Worm (Caenorhabditis elegans) whole organism, L4 larva: ENCODE results near the gene F13E9.19.

ENCODE experiments used
- F44E2.7 ChIP-seq: fragments of 200-800 bp; sonication (Bioruptor generic); IDR thresholded peaks from 2 replicates; pipeline ENCODE4 v2.1.2; 2022; ENCODE audit warnings: missing genetic modification characterization, missing compliant biosample characterization
- F49E8.2 ChIP-seq: sonication (generic microtip); optimal IDR thresholded peaks from 2 replicates; lab custom pipeline; 2016; ENCODE audit warnings: missing compliant biosample characterization, mild to moderate bottlenecking, missing genetic modification characterization, borderline replicate concordance
- R02D3.7 ChIP-seq: fragments of 150-350 bp; sonication (generic microtip); optimal IDR thresholded peaks from 3 replicates; lab custom pipeline; 2014; ENCODE audit warnings: missing biosample characterization, missing genetic modification characterization
- T20F7.1 ChIP-seq: fragments of 200-800 bp; sonication (Bioruptor generic); optimal IDR thresholded peaks from 2 replicates; lab custom pipeline; 2018; ENCODE audit warnings: mild to moderate bottlenecking, missing genetic modification characterization, missing compliant biosample characterization
- T26A8.4 ChIP-seq: fragments of 200-800 bp; sonication (Bioruptor generic); IDR thresholded peaks from 2 replicates; pipeline ENCODE4 v1.3.6; 2022; ENCODE audit warnings: missing genetic modification characterization, missing compliant biosample characterization
- Y105C5A.15 ChIP-seq: fragments of 200-800 bp; sonication (Bioruptor generic); IDR thresholded peaks from 2 replicates; pipeline ENCODE4 v1.3.6; 2022; ENCODE audit warnings: missing genetic modification characterization, missing compliant biosample characterization
- ZK546.5 ChIP-seq, 2 experiments: sonication (generic microtip); optimal IDR thresholded peaks; 2 replicates each; lab custom pipeline; 2017; ENCODE audit warnings: missing biosample characterization in 2 of 2, missing genetic modification characterization in 2 of 2
- aly-2 ChIP-seq: sonication (generic microtip); optimal IDR thresholded peaks from 2 replicates; lab custom pipeline; 2018; ENCODE audit warnings: missing biosample characterization, missing genetic modification characterization
- ceh-32 ChIP-seq: sonication (generic microtip); optimal IDR thresholded peaks from 2 replicates; lab custom pipeline; 2016; ENCODE audit warnings: mild to moderate bottlenecking, missing genetic modification characterization, missing compliant biosample characterization; ENCODE audit not compliant: poor library complexity
- ceh-82 ChIP-seq: sonication (generic microtip); optimal IDR thresholded peaks from 2 replicates; lab custom pipeline; 2017; ENCODE audit warnings: missing biosample characterization, missing genetic modification characterization
- daf-19 ChIP-seq: fragments of 200-800 bp; sonication (Bioruptor generic); conservative IDR thresholded peaks from 2 replicates; pipeline ENCODE4 v1.3.6; 2022; ENCODE audit warnings: missing genetic modification characterization, missing compliant biosample characterization
- daf-8 ChIP-seq: fragments of 200-800 bp; sonication (Bioruptor generic); IDR thresholded peaks from 2 replicates; pipeline ENCODE4 v1.3.6; 2022; ENCODE audit warnings: missing genetic modification characterization, missing compliant biosample characterization
- dmd-8 ChIP-seq: fragments of 200-800 bp; sonication (Bioruptor generic); IDR thresholded peaks from 2 replicates; pipeline ENCODE4 v1.3.6; 2022; ENCODE audit warnings: missing genetic modification characterization, missing compliant biosample characterization
- dpl-1 ChIP-seq: fragments of 150-350 bp; optimal IDR thresholded peaks from 2 replicates; lab custom pipeline; 2014; ENCODE audit warnings: missing biosample characterization, missing genetic modification reagents, missing genetic modification characterization
- dve-1 ChIP-seq: sonication (generic microtip); optimal IDR thresholded peaks from 2 replicates; lab custom pipeline; 2017; ENCODE audit warnings: antibody characterized with exemption, mild to moderate bottlenecking, missing genetic modification characterization, missing compliant biosample characterization; ENCODE audit not compliant: insufficient read depth
- egl-27 ChIP-seq: sonication (generic microtip); optimal IDR thresholded peaks from 3 replicates; lab custom pipeline; 2017; ENCODE audit warnings: missing biosample characterization, missing genetic modification reagents, missing genetic modification characterization
- egl-43 ChIP-seq: fragments of 200-800 bp; sonication (Bioruptor generic); IDR thresholded peaks from 2 replicates; pipeline ENCODE4 v1.3.6; 2022; ENCODE audit warnings: missing genetic modification reagents, missing genetic modification characterization, missing compliant biosample characterization
- fkh-10 ChIP-seq: fragments of 150-350 bp; optimal IDR thresholded peaks from 2 replicates; lab custom pipeline; 2014; ENCODE audit warnings: missing biosample characterization, missing genetic modification reagents, missing genetic modification characterization
- fos-1 ChIP-seq: fragments of 150-350 bp; optimal IDR thresholded peaks from 2 replicates; lab custom pipeline; 2014; ENCODE audit warnings: missing biosample characterization, missing genetic modification characterization
- gei-8 ChIP-seq: fragments of 200-800 bp; sonication (Bioruptor generic); optimal IDR thresholded peaks from 2 replicates; lab custom pipeline; 2018; ENCODE audit warnings: mild to moderate bottlenecking, missing genetic modification characterization, missing compliant biosample characterization
- hlh-11 ChIP-seq: fragments of 200-800 bp; sonication (Bioruptor generic); optimal IDR thresholded peaks from 2 replicates; lab custom pipeline; 2018; ENCODE audit warnings: mild to moderate bottlenecking, missing genetic modification characterization, missing compliant biosample characterization
- hlh-30 ChIP-seq: sonication (generic microtip); optimal IDR thresholded peaks from 2 replicates; lab custom pipeline; 2017; ENCODE audit warnings: antibody characterized with exemption, mild to moderate bottlenecking, missing genetic modification characterization, missing compliant biosample characterization; ENCODE audit not compliant: insufficient read depth
- lin-29 ChIP-seq: fragments of 200-800 bp; sonication (Bioruptor generic); IDR thresholded peaks from 2 replicates; pipeline ENCODE4 v1.3.6; 2022; ENCODE audit warnings: missing genetic modification reagents, missing genetic modification characterization, missing compliant biosample characterization
- lin-39 ChIP-seq: fragments of 150-350 bp; optimal IDR thresholded peaks from 2 replicates; lab custom pipeline; 2014; ENCODE audit warnings: missing biosample characterization, missing genetic modification reagents, missing genetic modification characterization
- lsy-2 ChIP-seq, 2 experiments: fragments of 150-350 bp in 1 of 2; sonication (generic microtip) in 1 of 2; optimal IDR thresholded peaks; 2 replicates each; lab custom pipeline; 2014 to 2017; ENCODE audit warnings: missing biosample characterization in 2 of 2, missing genetic modification characterization in 2 of 2
- mep-1 ChIP-seq: fragments of 150-350 bp; sonication (generic microtip); optimal IDR thresholded peaks from 3 replicates; lab custom pipeline; 2014; ENCODE audit warnings: missing biosample characterization, missing genetic modification characterization
- mes-2 ChIP-seq: sonication (generic microtip); optimal IDR thresholded peaks from 2 replicates; lab custom pipeline; 2016; ENCODE audit warnings: missing genotype, mild to moderate bottlenecking, missing genetic modification characterization, missing compliant biosample characterization; ENCODE audit not compliant: poor library complexity, severe bottlenecking
- mxl-2 ChIP-seq: fragments of 200-800 bp; sonication (Bioruptor generic); conservative IDR thresholded peaks from 2 replicates; pipeline ENCODE4 v1.3.6; 2022; ENCODE audit warnings: missing genetic modification reagents, missing genetic modification characterization, missing compliant biosample characterization
- mxl-3 ChIP-seq: fragments of 200-800 bp; sonication (Bioruptor generic); optimal IDR thresholded peaks from 2 replicates; lab custom pipeline; 2018; ENCODE audit warnings: mild to moderate bottlenecking, missing genetic modification characterization, missing compliant biosample characterization
- nhr-102 ChIP-seq: sonication (generic microtip); optimal IDR thresholded peaks from 2 replicates; lab custom pipeline; 2016; ENCODE audit warnings: mild to moderate bottlenecking, missing genetic modification characterization, moderate library complexity, missing compliant biosample characterization
- nhr-237 ChIP-seq: sonication (generic microtip); optimal IDR thresholded peaks from 2 replicates; lab custom pipeline; 2017; ENCODE audit warnings: missing biosample characterization, missing genetic modification characterization
- nhr-25 ChIP-seq: sonication (generic microtip); optimal IDR thresholded peaks from 2 replicates; lab custom pipeline; 2017; ENCODE audit warnings: missing genetic modification characterization, mild to moderate bottlenecking, missing compliant biosample characterization, antibody characterized with exemption, moderate library complexity, borderline replicate concordance; ENCODE audit not compliant: insufficient read depth
- nhr-28 ChIP-seq: fragments of 150-350 bp; optimal IDR thresholded peaks from 2 replicates; lab custom pipeline; 2014; ENCODE audit warnings: missing biosample characterization, missing genetic modification characterization
- nhr-42 ChIP-seq: fragments of 200-800 bp; sonication (Bioruptor generic); IDR thresholded peaks from 2 replicates; pipeline ENCODE4 v1.3.6; 2022; ENCODE audit warnings: missing genetic modification characterization, missing compliant biosample characterization
- nhr-77 ChIP-seq: fragments of 150-350 bp; optimal IDR thresholded peaks from 2 replicates; lab custom pipeline; 2014; ENCODE audit warnings: missing biosample characterization, missing genetic modification characterization
- pha-4 ChIP-seq, 2 experiments: fragments of 150-350 bp in 1 of 2; fragments of 200-800 bp in 1 of 2; sonication (Bioruptor generic) in 1 of 2; IDR thresholded peaks in 1 of 2; optimal IDR thresholded peaks in 1 of 2; 2 replicates each; pipeline versions ENCODE4 v1.3.6 to Lab custom; 2014 to 2022; ENCODE audit warnings: missing genetic modification characterization in 2 of 2, missing genetic modification reagents in 2 of 2, missing biosample characterization in 1 of 2, missing compliant biosample characterization in 1 of 2
- sdz-12 ChIP-seq: fragments of 200-800 bp; sonication (Bioruptor generic); optimal IDR thresholded peaks from 2 replicates; lab custom pipeline; 2018; ENCODE audit warnings: mild to moderate bottlenecking, missing genetic modification characterization, missing compliant biosample characterization
- spr-1 ChIP-seq: sonication (generic microtip); optimal IDR thresholded peaks from 2 replicates; lab custom pipeline; 2016; ENCODE audit warnings: mild to moderate bottlenecking, missing genetic modification characterization, missing compliant biosample characterization
- tag-97 ChIP-seq: fragments of 200-800 bp; sonication (Bioruptor generic); IDR thresholded peaks from 2 replicates; pipeline ENCODE4 v1.3.6; 2022; ENCODE audit warnings: missing genetic modification characterization, missing compliant biosample characterization
- vab-7 ChIP-seq: fragments of 200-800 bp; sonication (Bioruptor generic); IDR thresholded peaks from 2 replicates; pipeline ENCODE4 v1.3.6; 2022; ENCODE audit warnings: missing genetic modification reagents, missing genetic modification characterization, missing compliant biosample characterization
- zfp-3 ChIP-seq: fragments of 200-800 bp; sonication (Bioruptor generic); conservative IDR thresholded peaks from 2 replicates; pipeline ENCODE4 v1.3.6; 2022; ENCODE audit warnings: missing genetic modification reagents, missing genetic modification characterization, missing compliant biosample characterization
- zip-2 ChIP-seq: fragments of 150-350 bp; optimal IDR thresholded peaks from 2 replicates; lab custom pipeline; 2014; ENCODE audit warnings: missing biosample characterization, missing genetic modification characterization

The F13E9.19 gene

ce11 chrIV:10885915-10886314, 13.3 kb upstream of the F13E9.19 start, which contains the start of gene srlf-11:
TSS of gene srlf-11 (minus strand) at chrIV:10886015.
- no peak for TF ChIP-seq Y105C5A.15

ce11 chrIV:10887285-10887684, 11.9 kb upstream of the F13E9.19 start, which contains the start of gene F13E9.16:
TSS of gene F13E9.16 (minus strand) at chrIV:10887385.
- TF ChIP-seq dve-1 (tag; lab: Kevin White, UChicago) (no peak), egl-43 (GFP tag; lab: Robert Waterston, UW) (no peak), vab-7 (GFP tag; lab: Robert Waterston, UW) (no peak), T26A8.4 (GFP tag; lab: Robert Waterston, UW) (no peak), ceh-82 (tag; lab: Kevin White, UChicago) (no peak), pha-4 (GFP tag; IDR thresholded peaks at IDR 0.05; lab: Robert Waterston, UW) (no peak), pha-4 (tag; optimal IDR thresholded peaks at IDR 0.05; lab: Kevin White, UChicago) (no peak), aly-2 (tag; lab: Kevin White, UChicago) (no peak), zip-2 (no peak), mxl-2 (no peak), F49E8.2 (tag; lab: Kevin White, UChicago) (no peak), spr-1 (no peak)

- TF ChIP-seq daf-19 (no peak), mes-2 (tag; lab: Kevin White, UChicago) (no peak), mxl-3 (GFP tag; lab: Kevin White, UChicago) (no peak), nhr-237 (tag; lab: Kevin White, UChicago) (no peak), mep-1 (tag; lab: Kevin White, UChicago) (no peak), ZK546.5 (tag; optimal IDR thresholded peaks at IDR 0.05; lab: Kevin White, UChicago) (no peak), dpl-1 (no peak), tag-97 (GFP tag; lab: Robert Waterston, UW) (no peak), nhr-102 (tag; lab: Kevin White, UChicago) (no peak), hlh-30 (no peak), daf-8 (GFP tag; lab: Robert Waterston, UW) (no peak), nhr-25 (tag; lab: Kevin White, UChicago) (no peak), dmd-8 (no peak), fos-1 (tag; lab: Kevin White, UChicago) (no peak), lsy-2 (tag; optimal IDR thresholded peaks at IDR 0.05; lab: Kevin White, UChicago) (no peak), hlh-11 (no peak), F44E2.7 (GFP tag; lab: Robert Waterston, UW) (no peak), egl-27 (no peak), T20F7.1 (GFP tag; lab: Kevin White, UChicago) (no peak)
These were observed 9.3 kb upstream of the F13E9.19 start, which contains the start of gene F13E9.15 for ce11 chrIV:10889820-10890462. TSS of gene F13E9.15 (minus strand) at chrIV:10889870.

- TF ChIP-seq fos-1 (tag; lab: Kevin White, UChicago) (no peak), egl-43 (GFP tag; lab: Robert Waterston, UW) (no peak), nhr-28 (tag; lab: Kevin White, UChicago) (no peak), tag-97 (GFP tag; lab: Robert Waterston, UW) (no peak), nhr-237 (tag; lab: Kevin White, UChicago) (no peak), sdz-12 (no peak), lin-29 (no peak), lin-39 (tag; lab: Kevin White, UChicago) (no peak), ceh-32 (tag; lab: Kevin White, UChicago) (no peak), pha-4 (GFP tag; IDR thresholded peaks at IDR 0.05; lab: Robert Waterston, UW) (no peak), pha-4 (tag; optimal IDR thresholded peaks at IDR 0.05; lab: Kevin White, UChicago) (no peak), aly-2 (tag; lab: Kevin White, UChicago) (no peak), R02D3.7 (tag; lab: Kevin White, UChicago) (no peak), zfp-3 (GFP tag; lab: Robert Waterston, UW) (no peak), fkh-10 (no peak), nhr-77 (no peak), nhr-42 (GFP tag; lab: Robert Waterston, UW) (no peak), gei-8 (GFP tag; lab: Kevin White, UChicago) (no peak)
These were observed 7.2 kb upstream of the F13E9.19 start, which contains the start of gene srlf-12 for ce11 chrIV:10891993-10892392. TSS of gene srlf-12 (minus strand) at chrIV:10892093.
